Worm (Caenorhabditis elegans): ENCODE results near the gene C08F8.2.

DNA sequence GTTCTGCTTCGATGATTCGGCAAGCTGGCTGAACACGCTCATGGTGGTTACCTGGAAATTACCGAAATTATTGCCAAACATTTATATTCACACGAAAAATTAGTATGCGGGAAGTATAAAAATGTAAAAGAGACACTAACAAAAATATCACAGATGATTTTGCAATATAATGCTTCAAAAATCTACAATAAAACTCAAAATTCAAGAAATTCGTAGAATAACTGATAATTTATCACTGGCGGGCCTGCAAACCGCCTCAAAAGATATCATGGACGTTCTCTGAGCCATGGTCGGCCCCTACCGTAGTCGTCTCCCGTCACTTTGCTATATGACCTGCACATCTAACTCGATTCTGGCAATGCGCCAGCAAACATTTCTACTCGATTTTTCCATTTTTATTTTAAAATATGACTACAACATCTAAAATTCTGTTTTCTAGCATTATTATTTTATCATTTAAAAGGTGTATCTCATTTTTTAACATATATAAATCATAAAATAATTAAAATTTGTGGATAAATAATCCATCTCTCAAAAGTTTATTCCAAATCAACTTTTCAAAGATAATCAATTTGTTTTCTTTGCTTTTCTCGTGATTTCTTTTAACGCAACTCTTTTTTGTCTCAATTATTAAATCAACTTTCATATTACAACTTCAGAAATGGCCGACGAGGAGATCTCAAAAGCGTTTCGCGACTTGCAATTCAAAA lies 1.2 kb upstream of the C08F8.2 start, which contains the start of the genes F01G4.6 and pfd-1:
- TF ChIP-seq snpc-4 (tag; optimal IDR thresholded peaks at IDR 0.05) (peak; percentile 72), alr-1 (tag; optimal IDR thresholded peaks at IDR 0.05) (no peak), unc-62 (GFP tag; optimal IDR thresholded peaks at IDR 0.05) (no peak), nhr-77 (tag; optimal IDR thresholded peaks at IDR 0.05) (no peak), nhr-11 (tag; optimal IDR thresholded peaks at IDR 0.05) (no peak), ZK546.5 (tag; optimal IDR thresholded peaks at IDR 0.05) (peak; percentile 98), crh-2 (tag; optimal IDR thresholded peaks at IDR 0.05) (peak; percentile 97), egl-27 (tag; optimal IDR thresholded peaks at IDR 0.05) (peak; percentile 86), elt-1 (tag; optimal IDR thresholded peaks at IDR 0.05) (no peak), R02D3.7 (tag; optimal IDR thresholded peaks at IDR 0.05) (peak; percentile 53), blmp-1 (tag; optimal IDR thresholded peaks at IDR 0.05; ENCODE audit: insufficient read depth) (peak; percentile 76), lin-13 (GFP tag; optimal IDR thresholded peaks at IDR 0.05) (peak; percentile 96)
